Fruit fly (Drosophila melanogaster): Measurements from ENCODE around the gene CG11409.

- TF ChIP-seq psq (optimal IDR thresholded peaks at IDR 0.05) (no peak), Myc (optimal IDR thresholded peaks at IDR 0.05) (no peak)
These were observed 55.3 kb downstream of the CG11409 start for dm6 chrX:1286136-1286535.

All from Kc167 (cell line).